Worm (Caenorhabditis elegans) whole organism, L4/young adult: ENCODE results near the gene C35D10.1.

Experiments
- W03F9.2 ChIP-seq: fragments of 150-350 bp; optimal IDR thresholded peaks from 2 replicates; lab custom pipeline; 2014; ENCODE audit warnings: missing biosample characterization, missing genetic modification characterization
- dao-5 ChIP-seq: sonication (generic microtip); optimal IDR thresholded peaks from 2 replicates; lab custom pipeline; 2016; ENCODE audit warnings: missing genotype, missing genetic modification characterization, moderate library complexity, missing compliant biosample characterization
- him-1 ChIP-seq: sonication (generic microtip); optimal IDR thresholded peaks from 2 replicates; lab custom pipeline; 2016; ENCODE audit warnings: missing genotype, missing genetic modification reagents, missing genetic modification characterization, missing compliant biosample characterization

DNA sequence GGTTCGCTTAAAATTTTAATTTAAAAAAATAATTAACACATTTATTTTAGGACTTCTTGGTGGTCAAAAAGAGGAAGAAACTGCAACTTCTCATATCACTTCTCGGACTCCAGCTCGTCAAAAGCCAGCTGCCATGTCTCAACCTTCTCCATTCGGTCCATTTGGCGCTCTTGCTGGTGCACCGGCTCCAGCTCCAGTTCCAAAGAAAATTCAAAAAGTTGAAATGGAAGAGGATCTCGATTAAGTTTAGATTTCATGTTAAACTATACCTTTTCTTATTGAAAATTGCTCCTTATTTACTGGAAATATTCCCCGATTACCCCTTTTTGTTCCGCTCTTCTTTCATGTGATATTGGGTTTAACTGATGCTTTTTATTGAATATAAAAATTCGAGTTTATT is 34.2 kb downstream of the C35D10.1 start:
- TF ChIP-seq him-1 (tag; lab: Kevin White, UChicago) (no peak), W03F9.2 (tag; lab: Kevin White, UChicago) (no peak), dao-5 (tag; lab: Kevin White, UChicago) (no peak)
